Fruit fly (Drosophila melanogaster) Kc167 (cell line): ENCODE measurements around the gene CG14841.

Experiments used
- Myc ChIP-seq: fragments of >200 bp; optimal IDR thresholded peaks from 2 replicates; lab custom pipeline; 2017; ENCODE audit warnings: missing external identifiers
- Sin3A ChIP-seq: fragments of >200 bp; optimal IDR thresholded peaks from 2 replicates; lab custom pipeline; 2018; ENCODE audit warnings: missing external identifiers
- insv ChIP-seq: fragments of >200 bp; optimal IDR thresholded peaks from 3 replicates; lab custom pipeline; 2018; ENCODE audit warnings: missing external identifiers

DNA sequence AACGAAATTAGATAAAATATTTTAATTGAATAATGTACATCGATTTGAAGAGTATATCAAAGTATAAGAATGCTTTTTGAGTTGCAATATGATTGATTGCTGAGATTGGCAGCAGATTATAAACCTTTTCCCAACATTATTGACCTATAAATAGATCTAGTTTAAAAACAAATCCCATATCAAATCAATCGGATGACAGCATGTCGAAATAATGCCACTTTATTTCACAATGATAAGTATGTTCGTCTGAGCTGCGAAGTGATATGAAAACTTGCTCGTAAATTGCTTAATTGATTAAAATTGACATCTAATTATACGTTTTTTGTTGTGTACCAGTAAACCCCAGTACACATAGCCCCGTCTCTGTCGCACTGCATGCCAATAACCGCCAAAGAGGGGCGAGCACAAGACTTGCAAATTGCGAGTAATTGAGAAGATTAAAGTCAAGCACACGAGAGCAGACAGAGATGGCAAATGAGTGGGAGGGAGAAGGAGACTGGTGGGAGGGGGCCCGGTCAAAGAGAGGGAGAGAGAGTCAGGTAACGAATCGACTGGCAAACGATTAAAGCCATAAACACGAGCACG is 20.9 kb upstream of the CG14841 start:
- no peak for TF ChIP-seq insv (lab: Kevin White, UChicago)
- TF ChIP-seq Sin3A: no peak
- TF ChIP-seq Myc (lab: Kevin White, UChicago): no peak
